Worm (Caenorhabditis elegans): ENCODE measurements around the gene F56A8.3.

The F56A8.3 gene

ce11 chrIII:13213111-13213510 lies 43.6 kb upstream of the F56A8.3 start:
- TF ChIP-seq die-1 (tag; optimal IDR thresholded peaks at IDR 0.05): no peak
- TF ChIP-seq Y53F4B.3 (GFP tag; IDR thresholded peaks at IDR 0.05): no peak
- no peak for TF ChIP-seq B0019.2 (GFP tag; conservative IDR thresholded peaks at IDR 0.05)
- TF ChIP-seq egl-44 (GFP tag; IDR thresholded peaks at IDR 0.05): no peak
- no peak for TF ChIP-seq repo-1 (tag; optimal IDR thresholded peaks at IDR 0.05)
- no peak for TF ChIP-seq madf-3 (GFP tag; IDR thresholded peaks at IDR 0.05)
- no peak for TF ChIP-seq F57A8.1 (GFP tag; optimal IDR thresholded peaks at IDR 0.05)
- no peak for TF ChIP-seq hmg-20 (GFP tag; IDR thresholded peaks at IDR 0.05)
- no peak for TF ChIP-seq nhr-80 (tag; optimal IDR thresholded peaks at IDR 0.05)
- TF ChIP-seq bed-2 (GFP tag; IDR thresholded peaks at IDR 0.05): no peak
- TF ChIP-seq lsy-27 (tag; optimal IDR thresholded peaks at IDR 0.05; ENCODE audit: borderline replicate concordance, insufficient read depth): no peak
- no peak for TF ChIP-seq ZK185.1 (tag; optimal IDR thresholded peaks at IDR 0.05; ENCODE audit: poor library complexity, severe bottlenecking)
- no peak for TF ChIP-seq cebp-2 (GFP tag; IDR thresholded peaks at IDR 0.05)
- TF ChIP-seq attf-6 (GFP tag; IDR thresholded peaks at IDR 0.05): no peak
- no peak for TF ChIP-seq ztf-6 (GFP tag; IDR thresholded peaks at IDR 0.05)
- TF ChIP-seq ceh-100 (GFP tag; IDR thresholded peaks at IDR 0.05): no peak
- no peak for TF ChIP-seq hmg-1.2 (GFP tag; IDR thresholded peaks at IDR 0.05)
- no peak for TF ChIP-seq B0035.1 (tag; optimal IDR thresholded peaks at IDR 0.05)
- no peak for TF ChIP-seq chd-7 (tag; optimal IDR thresholded peaks at IDR 0.05)

DNA sequence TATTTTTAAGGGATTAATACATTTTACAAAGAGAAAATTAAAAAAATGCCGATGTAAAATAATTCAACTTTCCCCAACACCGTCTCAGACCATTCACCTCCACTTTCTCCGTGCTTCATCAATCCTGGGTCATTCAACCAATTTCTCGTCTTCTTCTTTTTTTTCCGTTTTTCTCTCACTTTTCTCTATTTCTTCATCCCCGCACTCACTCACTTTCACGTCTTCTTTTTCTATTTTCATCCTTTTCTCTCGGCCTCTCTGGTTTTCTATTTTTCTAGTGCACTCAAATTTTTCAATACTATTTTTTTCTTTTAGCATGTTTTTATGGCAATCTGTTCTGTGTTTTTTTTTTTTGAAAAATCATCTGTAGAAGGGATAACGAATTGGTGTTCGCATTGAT lies 41.0 kb upstream of the F56A8.3 start:
- no peak for TF ChIP-seq somi-1 (GFP tag; optimal IDR thresholded peaks at IDR 0.05)
- no peak for TF ChIP-seq egl-18 (GFP tag; IDR thresholded peaks at IDR 0.05)
- TF ChIP-seq bed-1 (GFP tag; IDR thresholded peaks at IDR 0.05): no peak
- TF ChIP-seq snpc-1.1 (tag; optimal IDR thresholded peaks at IDR 0.05; ENCODE audit: insufficient read depth): no peak
- no peak for TF ChIP-seq snpc-1.3 (tag; optimal IDR thresholded peaks at IDR 0.05; ENCODE audit: insufficient read depth)
- TF ChIP-seq egl-44 (GFP tag; IDR thresholded peaks at IDR 0.05): no peak

- TF ChIP-seq Y67H2A.10 (GFP tag; conservative IDR thresholded peaks at IDR 0.05) (no peak), somi-1 (GFP tag; optimal IDR thresholded peaks at IDR 0.05) (no peak), rec-8 (tag; optimal IDR thresholded peaks at IDR 0.05) (no peak), ceh-58 (GFP tag; IDR thresholded peaks at IDR 0.05) (no peak), ccch-3 (GFP tag; optimal IDR thresholded peaks at IDR 0.05) (no peak)
These were observed 40.1 kb upstream of the F56A8.3 start for ce11 chrIII:13216488-13217016.

DNA sequence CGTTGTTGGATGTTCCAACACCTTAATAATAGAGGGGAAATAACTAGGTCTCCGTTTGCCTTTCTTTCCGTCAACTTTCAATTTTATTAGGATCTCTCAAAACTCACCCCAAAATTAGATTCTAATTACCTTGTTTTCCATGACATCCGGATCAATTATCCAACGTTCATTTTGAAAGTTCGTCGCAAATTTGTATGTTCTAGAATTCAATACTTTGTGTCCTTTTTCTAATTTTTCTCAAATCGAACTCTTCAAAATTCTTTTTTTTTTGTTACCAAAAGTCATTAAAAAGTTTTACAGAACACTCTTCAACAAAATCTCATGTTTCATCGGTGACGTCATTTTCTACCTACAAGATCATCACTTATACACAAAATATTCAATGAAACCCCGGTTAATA lies 33.9 kb upstream of the F56A8.3 start, which contains the start of gene Y43F4A.1:
TSS of gene Y43F4A.1 (plus strand) at position 301 of the 400 bp plus-strand sequence.
- TF ChIP-seq lin-54 (GFP tag; optimal IDR thresholded peaks at IDR 0.05) (no peak), F10E7.11 (tag; optimal IDR thresholded peaks at IDR 0.05) (no peak), Y67H2A.10 (GFP tag; conservative IDR thresholded peaks at IDR 0.05) (no peak), F39B2.1 (GFP tag; IDR thresholded peaks at IDR 0.05) (no peak), lag-1 (GFP tag; IDR thresholded peaks at IDR 0.05) (no peak), hmg-20 (GFP tag; IDR thresholded peaks at IDR 0.05) (no peak), lin-26 (GFP tag; IDR thresholded peaks at IDR 0.05) (no peak), sdz-38 (tag; optimal IDR thresholded peaks at IDR 0.05) (no peak), B0336.3 (GFP tag; IDR thresholded peaks at IDR 0.05) (no peak), C06A6.2 (GFP tag; conservative IDR thresholded peaks at IDR 0.05) (no peak), tbx-9 (tag; optimal IDR thresholded peaks at IDR 0.05; ENCODE audit: borderline replicate concordance) (no peak)

Measured in whole organism, young adult.